Fruit fly (Drosophila melanogaster) whole organism, embryonic: ENCODE data around the gene Prx2.

ENCODE experiments used
- Awh ChIP-seq: fragments of 200-800 bp; sonication (Bioruptor generic); IDR thresholded peaks from 2 replicates; pipeline ENCODE4, ENCODE4 v1.3.6; 2022; ENCODE audit warnings: missing biosample characterization, missing genetic modification characterization
- Bgb ChIP-seq: fragments of 200-800 bp; sonication (Bioruptor generic); IDR thresholded peaks from 2 replicates; pipeline ENCODE4 v1.3.6; 2022; ENCODE audit warnings: missing biosample characterization, missing genetic modification characterization; ENCODE audit not compliant: partially characterized antibody
- Blimp-1 ChIP-seq: fragments of 200-800 bp; sonication (Bioruptor generic); optimal IDR thresholded peaks from 3 replicates; lab custom pipeline; 2018; ENCODE audit warnings: missing biosample characterization, missing genetic modification characterization, mild to moderate bottlenecking, moderate library complexity, missing genetic modification reagents
- CG11456 ChIP-seq: fragments of 200-800 bp; sonication (Bioruptor generic); IDR thresholded peaks from 3 replicates; pipeline ENCODE4 v1.3.6; 2022; ENCODE audit warnings: missing biosample characterization, missing genetic modification characterization
- CG11695 ChIP-seq: fragments of 200-800 bp; sonication (Bioruptor generic); IDR thresholded peaks from 3 replicates; pipeline ENCODE4 v1.3.6; 2022; ENCODE audit warnings: missing biosample characterization, missing genetic modification characterization
- CG13287 ChIP-seq: fragments of 200-800 bp; sonication (Bioruptor generic); IDR thresholded peaks from 2 replicates; pipeline ENCODE4 v1.3.6; 2022; ENCODE audit warnings: missing biosample characterization, missing genetic modification characterization; ENCODE audit not compliant: partially characterized antibody
- CG14710 ChIP-seq: fragments of 200-800 bp; sonication (Bioruptor generic); optimal IDR thresholded peaks from 3 replicates; lab custom pipeline; 2019; ENCODE audit warnings: missing biosample characterization, mild to moderate bottlenecking, missing genetic modification characterization, moderate library complexity
- CG15601 ChIP-seq: fragments of 200-800 bp; sonication (Bioruptor generic); optimal IDR thresholded peaks from 3 replicates; lab custom pipeline; 2019; ENCODE audit warnings: missing biosample characterization, mild to moderate bottlenecking, missing genetic modification characterization, moderate library complexity
- CG1647 ChIP-seq: fragments of 200-800 bp; sonication (Bioruptor generic); optimal IDR thresholded peaks from 3 replicates; lab custom pipeline; 2016; ENCODE audit warnings: missing biosample characterization, missing genetic modification characterization
- CG17359 ChIP-seq: fragments of 200-800 bp; sonication (Bioruptor generic); optimal IDR thresholded peaks from 3 replicates; lab custom pipeline; 2018; ENCODE audit warnings: missing biosample characterization, mild to moderate bottlenecking, missing genetic modification characterization, moderate library complexity
- CG17612 ChIP-seq: fragments of 200-800 bp; sonication (Bioruptor generic); IDR thresholded peaks from 2 replicates; pipeline ENCODE4 v1.3.6; 2022; ENCODE audit warnings: missing biosample characterization, missing genetic modification characterization
- CG2129 ChIP-seq: fragments of 200-800 bp; sonication (Bioruptor generic); IDR thresholded peaks from 2 replicates; pipeline ENCODE4 v1.3.6; 2022; ENCODE audit warnings: missing biosample characterization, missing genetic modification characterization; ENCODE audit not compliant: partially characterized antibody
- CG3065 ChIP-seq: fragments of 200-800 bp; sonication (Bioruptor generic); optimal IDR thresholded peaks from 2 replicates; lab custom pipeline; 2016; ENCODE audit warnings: missing biosample characterization, missing genetic modification characterization
- CG34224 ChIP-seq: fragments of 200-800 bp; sonication (Bioruptor generic); IDR thresholded peaks from 3 replicates; pipeline ENCODE4 v1.3.6; 2022; ENCODE audit warnings: missing biosample characterization, missing genetic modification characterization; ENCODE audit not compliant: partially characterized antibody
- CG3838 ChIP-seq: fragments of 200-800 bp; sonication (Bioruptor generic); optimal IDR thresholded peaks from 3 replicates; lab custom pipeline; 2016; ENCODE audit warnings: missing biosample characterization, missing genetic modification characterization
- CG42726 ChIP-seq: fragments of 200-800 bp; sonication (Bioruptor generic); IDR thresholded peaks from 2 replicates; pipeline ENCODE4 v1.3.6; 2022; ENCODE audit warnings: missing biosample characterization, missing genetic modification characterization; ENCODE audit not compliant: partially characterized antibody
- CG6791 ChIP-seq: fragments of 200-800 bp; sonication (Bioruptor generic); IDR thresholded peaks from 3 replicates; pipeline ENCODE4 v1.3.6; 2022; ENCODE audit warnings: missing biosample characterization, missing genetic modification characterization; ENCODE audit not compliant: partially characterized antibody
- CG8290 ChIP-seq, 3 experiments: fragments of 200-800 bp; sonication (Bioruptor generic); optimal IDR thresholded peaks; 2 replicates each; lab custom pipeline; 2016 to 2019; ENCODE audit warnings: missing biosample characterization in 3 of 3, missing genetic modification characterization in 3 of 3, mild to moderate bottlenecking in 2 of 3, moderate library complexity in 1 of 3
- CG9215 ChIP-seq: fragments of 200-800 bp; sonication (Bioruptor generic); IDR thresholded peaks from 2 replicates; pipeline ENCODE4 v1.3.6; 2022; ENCODE audit warnings: missing biosample characterization, missing genetic modification characterization
- Deaf1 ChIP-seq: fragments of 200-800 bp; optimal IDR thresholded peaks from 3 replicates; lab custom pipeline; 2019; ENCODE audit warnings: missing biosample characterization, mild to moderate bottlenecking, missing genetic modification characterization, moderate library complexity
- Ets97D ChIP-seq: fragments of 200-800 bp; sonication (Bioruptor generic); optimal IDR thresholded peaks from 3 replicates; lab custom pipeline; 2016; ENCODE audit warnings: missing biosample characterization, missing genetic modification characterization
- Gug ChIP-seq: fragments of 200-800 bp; sonication (Bioruptor generic); IDR thresholded peaks from 4 replicates; pipeline ENCODE4 v1.3.6; 2022; ENCODE audit warnings: missing biosample characterization, missing genetic modification characterization
- Hmr ChIP-seq: fragments of 200-800 bp; sonication (Bioruptor generic); optimal IDR thresholded peaks from 3 replicates; lab custom pipeline; 2017; ENCODE audit warnings: mild to moderate bottlenecking, missing biosample characterization, missing genetic modification reagents, missing genetic modification characterization
- Mes4 ChIP-seq: fragments of 200-800 bp; sonication (Bioruptor generic); optimal IDR thresholded peaks from 2 replicates; lab custom pipeline; 2016; ENCODE audit warnings: missing biosample characterization, missing genetic modification characterization
- NC2α ChIP-seq: fragments of 200-800 bp; sonication (Bioruptor generic); optimal IDR thresholded peaks from 2 replicates; lab custom pipeline; 2016; ENCODE audit warnings: missing biosample characterization, missing genetic modification characterization
- Opbp ChIP-seq: fragments of 200-800 bp; sonication (Bioruptor generic); IDR thresholded peaks from 3 replicates; pipeline ENCODE4 v1.3.6; 2022; ENCODE audit warnings: missing biosample characterization, missing genetic modification characterization; ENCODE audit not compliant: partially characterized antibody
- Optix ChIP-seq: fragments of 200-800 bp; sonication (Bioruptor generic); IDR thresholded peaks from 3 replicates; pipeline ENCODE4 v1.3.6; 2022; ENCODE audit warnings: missing biosample characterization, missing genetic modification characterization
- Sox102F ChIP-seq: fragments of 200-800 bp; sonication (Bioruptor generic); optimal IDR thresholded peaks from 2 replicates; lab custom pipeline; 2018; ENCODE audit warnings: missing biosample characterization, mild to moderate bottlenecking, missing genetic modification characterization, moderate library complexity
- Stat92E ChIP-seq, 3 experiments: fragments of >200 bp in 2 of 3; fragments of 200-800 bp in 1 of 3; sonication (Bioruptor generic) in 1 of 3; optimal IDR thresholded peaks; 2 replicates each; lab custom pipeline; 2017 to 2019; ENCODE audit warnings: missing biosample characterization in 3 of 3, missing genetic modification characterization in 3 of 3, mild to moderate bottlenecking in 1 of 3, moderate library complexity in 1 of 3
- Vsx1 ChIP-seq: fragments of 200-800 bp; sonication (Bioruptor generic); optimal IDR thresholded peaks from 2 replicates; lab custom pipeline; 2017; ENCODE audit warnings: missing biosample characterization, mild to moderate bottlenecking, missing genetic modification characterization, missing genetic modification reagents
- abd-A ChIP-seq: fragments of 200-800 bp; sonication (Bioruptor generic); optimal IDR thresholded peaks from 3 replicates; lab custom pipeline; 2019; ENCODE audit warnings: missing biosample characterization, mild to moderate bottlenecking, missing genetic modification characterization, moderate library complexity
- crol ChIP-seq: fragments of 200-800 bp; sonication (Bioruptor generic); IDR thresholded peaks from 2 replicates; pipeline ENCODE4 v1.3.6; 2022; ENCODE audit warnings: missing biosample characterization, missing genetic modification characterization
- cwo ChIP-seq: fragments of 200-800 bp; sonication (Bioruptor generic); optimal IDR thresholded peaks from 3 replicates; lab custom pipeline; 2017; ENCODE audit warnings: missing biosample characterization, missing genetic modification characterization, mild to moderate bottlenecking, moderate library complexity, missing genetic modification reagents
- h ChIP-seq: fragments of >200 bp; optimal IDR thresholded peaks from 2 replicates; lab custom pipeline; 2017
- inv ChIP-seq: fragments of 200-800 bp; sonication (Bioruptor generic); IDR thresholded peaks from 2 replicates; pipeline ENCODE4 v1.3.6; 2022; ENCODE audit warnings: missing biosample characterization, missing genetic modification characterization; ENCODE audit not compliant: partially characterized antibody
- nerfin-2 ChIP-seq: fragments of 200-800 bp; sonication (Bioruptor generic); IDR thresholded peaks from 2 replicates; pipeline ENCODE4 v1.3.6; 2022; ENCODE audit warnings: missing biosample characterization, missing genetic modification characterization; ENCODE audit not compliant: partially characterized antibody
- nmo ChIP-seq: fragments of 200-800 bp; sonication (Bioruptor generic); optimal IDR thresholded peaks from 2 replicates; lab custom pipeline; 2018; ENCODE audit warnings: missing biosample characterization, mild to moderate bottlenecking, missing genetic modification characterization, moderate library complexity
- row ChIP-seq: fragments of 200-800 bp; sonication (Bioruptor generic); IDR thresholded peaks from 3 replicates; pipeline ENCODE4 v1.3.6; 2022; ENCODE audit warnings: missing biosample characterization, missing genetic modification characterization
- salm ChIP-seq: fragments of 200-800 bp; sonication (Bioruptor generic); optimal IDR thresholded peaks from 2 replicates; lab custom pipeline; 2018; ENCODE audit warnings: missing biosample characterization, mild to moderate bottlenecking, missing genetic modification characterization
- schlank ChIP-seq: fragments of 200-800 bp; sonication (Bioruptor generic); optimal IDR thresholded peaks from 2 replicates; lab custom pipeline; 2018; ENCODE audit warnings: missing biosample characterization, mild to moderate bottlenecking, missing genetic modification characterization
- seq ChIP-seq: fragments of 200-800 bp; sonication (Bioruptor generic); IDR thresholded peaks from 2 replicates; pipeline ENCODE4 v1.3.6; 2022; ENCODE audit warnings: missing biosample characterization, missing genetic modification characterization
- sisA ChIP-seq: fragments of 200-800 bp; sonication (Bioruptor generic); IDR thresholded peaks from 2 replicates; pipeline ENCODE4 v1.3.6; 2022; ENCODE audit warnings: missing biosample characterization, missing genetic modification characterization
- sob ChIP-seq: fragments of 200-800 bp; sonication (Bioruptor generic); IDR thresholded peaks from 2 replicates; pipeline ENCODE4 v1.3.6; 2022; ENCODE audit warnings: missing biosample characterization, missing genetic modification characterization
- usp ChIP-seq: fragments of >200 bp; optimal IDR thresholded peaks from 2 replicates; lab custom pipeline; 2017; ENCODE audit warnings: missing biosample characterization, missing genetic modification characterization
- vnd ChIP-seq: fragments of 200-800 bp; sonication (Bioruptor generic); IDR thresholded peaks from 3 replicates; pipeline ENCODE4 v1.3.6; 2022; ENCODE audit warnings: missing biosample characterization, missing genetic modification characterization; ENCODE audit not compliant: partially characterized antibody
- z ChIP-seq: fragments of 200-800 bp; sonication (Bioruptor generic); IDR thresholded peaks from 3 replicates; pipeline ENCODE4 v1.3.6; 2022; ENCODE audit warnings: missing biosample characterization, missing genetic modification characterization

Prx2 gene

dm6 chrX:13346998-13347397, 17.4 kb downstream of the Prx2 start:
- TF ChIP-seq CG17359 (tag; lab: Kevin White, UChicago) (no peak), seq (GFP tag; lab: Robert Waterston, UW) (no peak), CG17612 (peak; percentile 29; the same call in 1 of the 2 replicates), CG8290 (GFP tag; optimal IDR thresholded peaks at IDR 0.05; lab: Kevin White, UChicago) (peak; percentile 76), CG8290 (tag; optimal IDR thresholded peaks at IDR 0.05; lab: Kevin White, UChicago) (peak in 1 of 2 experiments; percentile 94), Gug (GFP tag; lab: Robert Waterston, UW) (no peak)

- TF ChIP-seq CG6791 (GFP tag; lab: Robert Waterston, UW) (peak; percentile 44; the same call in 1 of the 3 replicates), CG42726 (GFP tag; lab: Robert Waterston, UW) (peak; percentile 50; the same call in 1 of the 2 replicates), inv (GFP tag; lab: Robert Waterston, UW) (peak; percentile 32; the same call in 1 of the 2 replicates), Ets97D (GFP tag; lab: Kevin White, UChicago) (no peak), Sox102F (no peak), sisA (GFP tag; lab: Robert Waterston, UW) (no peak), seq (GFP tag; lab: Robert Waterston, UW) (no peak), CG15601 (no peak), NC2α (GFP tag; lab: Kevin White, UChicago) (no peak), nmo (GFP tag; lab: Kevin White, UChicago) (no peak), Hmr (GFP tag; lab: Kevin White, UChicago) (no peak), usp (GFP tag; lab: Kevin White, UChicago) (no peak), CG2129 (GFP tag; lab: Robert Waterston, UW) (peak; percentile 37; the same call in 1 of the 2 replicates), CG3065 (GFP tag; lab: Kevin White, UChicago) (no peak), salm (tag; lab: Kevin White, UChicago) (no peak), Awh (GFP tag; lab: Robert Waterston, UW) (no peak), Blimp-1 (GFP tag; lab: Kevin White, UChicago) (no peak), Opbp (GFP tag; lab: Robert Waterston, UW) (peak; percentile 34; the same call in 1 of the 3 replicates), CG1647 (GFP tag; lab: Kevin White, UChicago) (no peak), CG13287 (GFP tag; lab: Robert Waterston, UW) (peak; percentile 68), vnd (peak; percentile 35; the same call in 1 of the 3 replicates), CG14710 (tag; lab: Kevin White, UChicago) (no peak), abd-A (tag; lab: Kevin White, UChicago) (peak; percentile 21), row (GFP tag; lab: Robert Waterston, UW) (peak; percentile 61), sob (GFP tag; lab: Robert Waterston, UW) (no peak), CG9215 (0 out of 2 replicates have a peak, but pooled peaks have one; percentile 18), Vsx1 (GFP tag; lab: Kevin White, UChicago) (no peak), nerfin-2 (GFP tag; lab: Robert Waterston, UW) (peak; percentile 50; the same call in 1 of the 2 replicates), Deaf1 (peak; percentile 76), Bgb (GFP tag; lab: Robert Waterston, UW) (no peak), Mes4 (no peak), Stat92E (GFP tag; optimal IDR thresholded peaks at IDR 0.05; lab: Kevin White, UChicago) (no peak), CG11456 (no peak), h (lab: Kevin White, UChicago) (no peak), schlank (no peak), CG11695 (GFP tag; lab: Robert Waterston, UW) (no peak), CG3838 (no peak), z (GFP tag; lab: Robert Waterston, UW) (no peak), Optix (no peak), cwo (no peak), CG34224 (GFP tag; lab: Robert Waterston, UW) (peak; percentile 25; the same call in 2 of the 3 replicates), crol (0 out of 2 replicates have a peak, but pooled peaks have one; percentile 1)
These were observed 28.7 kb downstream of the Prx2 start for dm6 chrX:13358240-13358799.
